Fruit fly (Drosophila melanogaster): ENCODE data around the gene CG9997.
"Not testable (repeated sequence)": the region's sequence is repeated elsewhere in the genome, so short reads cannot be mapped to it uniquely, and the experiment has no call there.

Gene CG9997

dm6 chr3R:28775703-28776102 lies 18.9 kb upstream of the CG9997 start:
- no peak for TF ChIP-seq Hmr (GFP tag; optimal IDR thresholded peaks at IDR 0.05)
- TF ChIP-seq hkb (optimal IDR thresholded peaks at IDR 0.05) = no peak
- no peak for TF ChIP-seq hkb (GFP tag; IDR thresholded peaks at IDR 0.05)
- TF ChIP-seq Tbp (GFP tag; optimal IDR thresholded peaks at IDR 0.05) = no peak
- TF ChIP-seq CG4820 (GFP tag; optimal IDR thresholded peaks at IDR 0.05) = no peak
- no peak for TF ChIP-seq CG3847 (GFP tag; IDR thresholded peaks at IDR 0.05)
- no peak for TF ChIP-seq CG1832 (GFP tag; optimal IDR thresholded peaks at IDR 0.05)
- TF ChIP-seq Max (GFP tag; optimal IDR thresholded peaks at IDR 0.05) = no peak
- no peak for TF ChIP-seq E2f1 (GFP tag; IDR thresholded peaks at IDR 0.05)
- no peak for TF ChIP-seq CG6854 (GFP tag; optimal IDR thresholded peaks at IDR 0.05)
- TF ChIP-seq CG12236 (GFP tag; optimal IDR thresholded peaks at IDR 0.05) = no peak
- TF ChIP-seq Ets65A (GFP tag) = peak; percentile 80
- 0 out of 2 replicates have a peak, but pooled peaks have one; percentile 20 for TF ChIP-seq al (GFP tag; IDR thresholded peaks at IDR 0.05)
- TF ChIP-seq CG2199 (GFP tag; IDR thresholded peaks at IDR 0.05) = no peak
- TF ChIP-seq Hand (GFP tag; optimal IDR thresholded peaks at IDR 0.05) = no peak
- TF ChIP-seq Scr (GFP tag; IDR thresholded peaks at IDR 0.05; ENCODE audit: partially characterized antibody) = no peak

- not testable (repeated sequence) for TF ChIP-seq pb (GFP tag; optimal IDR thresholded peaks at IDR 0.05); CG8944 (GFP tag; optimal IDR thresholded peaks at IDR 0.05); ttk (GFP tag; IDR thresholded peaks at IDR 0.05)
Observed at dm6 chr3R:28758134-28758533, 1.4 kb upstream of the CG9997 start, which contains the start of gene aqrs. TSS of gene aqrs (minus strand) at chr3R:28758234.

DNA sequence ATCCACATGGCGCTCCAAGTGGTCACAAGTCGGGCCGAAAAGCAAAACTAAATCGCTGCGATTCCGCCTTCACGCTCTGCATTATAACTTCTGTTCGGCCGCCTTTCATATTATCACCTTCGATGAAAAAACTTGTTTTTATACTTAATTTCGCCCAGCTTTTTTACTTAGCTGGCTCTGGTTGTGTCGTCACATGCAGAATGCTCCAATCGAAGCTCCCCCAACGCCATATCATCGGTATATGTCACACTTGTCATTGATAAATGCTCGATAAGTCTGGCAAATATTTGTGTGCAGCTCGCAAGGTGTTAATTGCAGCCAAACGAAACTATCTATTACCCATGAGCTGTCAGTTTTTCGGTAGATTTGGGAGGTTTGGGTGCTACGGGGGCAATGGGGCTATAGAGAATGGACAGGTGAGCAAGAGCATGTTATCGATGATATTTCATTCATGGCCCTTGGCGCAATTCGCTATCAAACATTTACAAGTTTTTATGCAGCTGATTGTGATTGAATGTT lies 5.1 kb downstream of the CG9997 start, which contains the start of gene CG10000:
Gene CG10000 (minus strand): TSS at position 51 of the 519 bp plus-strand sequence.
- TF ChIP-seq lab (GFP tag; optimal IDR thresholded peaks at IDR 0.05) (peak; percentile 79), chinmo (GFP tag; IDR thresholded peaks at IDR 0.05; ENCODE audit: partially characterized antibody) (0 out of 4 replicates have a peak, but pooled peaks have one; percentile 48), CG17829 (tag; optimal IDR thresholded peaks at IDR 0.05) (no peak), CG11093 (GFP tag; IDR thresholded peaks at IDR 0.05) (no peak; the same call in 2 of the 3 replicates)

- TF ChIP-seq Ets65A (GFP tag) = peak; percentile 23
- TF ChIP-seq ro (GFP tag; IDR thresholded peaks at IDR 0.05) = no peak
- peak; percentile 39; the same call in 1 of the 2 replicates for TF ChIP-seq Adf1 (GFP tag; IDR thresholded peaks at IDR 0.05)
- TF ChIP-seq zfh1 (GFP tag; IDR thresholded peaks at IDR 0.05) = no peak
Observed at dm6 chr3R:28744682-28745081, 12.1 kb downstream of the CG9997 start, which contains the start of gene AstA-R2. TSS of gene AstA-R2 (minus strand) at chr3R:28744782.
